Worm (Caenorhabditis elegans) whole organism, L4/young adult: ENCODE data around the gene F49H6.17.

Experiments
- W03F9.2 ChIP-seq: fragments of 150-350 bp; optimal IDR thresholded peaks from 2 replicates; lab custom pipeline; 2014; ENCODE audit warnings: missing biosample characterization, missing genetic modification characterization
- dao-5 ChIP-seq: sonication (generic microtip); optimal IDR thresholded peaks from 2 replicates; lab custom pipeline; 2016; ENCODE audit warnings: missing genotype, missing genetic modification characterization, moderate library complexity, missing compliant biosample characterization
- him-1 ChIP-seq: sonication (generic microtip); optimal IDR thresholded peaks from 2 replicates; lab custom pipeline; 2016; ENCODE audit warnings: missing genotype, missing genetic modification reagents, missing genetic modification characterization, missing compliant biosample characterization

ce11 chrV:17026289-17026688 is 6.5 kb downstream of the F49H6.17 start, which contains the start of gene F49H6.15:
- no peak for TF ChIP-seq him-1
- TF ChIP-seq dao-5: no peak
- no peak for TF ChIP-seq W03F9.2 (tag; lab: Kevin White, UChicago)
